Worm (Caenorhabditis elegans) whole organism, early embryonic: ENCODE data around the gene CD4.8.

Source experiments
- F13C5.2 ChIP-seq: sonication (generic microtip); optimal IDR thresholded peaks from 2 replicates; lab custom pipeline; 2017; ENCODE audit warnings: mild to moderate bottlenecking, missing genetic modification characterization, inconsistent platforms, missing compliant biosample characterization
- ama-1 ChIP-seq: fragments of 150-350 bp; optimal IDR thresholded peaks from 2 replicates; lab custom pipeline; 2014
- ceh-36 ChIP-seq: sonication (generic microtip); optimal IDR thresholded peaks from 2 replicates; lab custom pipeline; 2016; ENCODE audit warnings: missing genetic modification characterization, inconsistent platforms, missing compliant biosample characterization
- ets-7 ChIP-seq: sonication (generic microtip); optimal IDR thresholded peaks from 2 replicates; lab custom pipeline; 2016; ENCODE audit warnings: missing genotype, missing genetic modification characterization, missing compliant biosample characterization
- flt-1 ChIP-seq: fragments of 200-800 bp; sonication (Bioruptor generic); IDR thresholded peaks from 2 replicates; pipeline ENCODE4 v1.3.6; 2022; ENCODE audit warnings: missing genetic modification characterization, missing compliant biosample characterization
- hmbx-1 ChIP-seq: sonication (generic microtip); optimal IDR thresholded peaks from 2 replicates; lab custom pipeline; 2016; ENCODE audit warnings: mild to moderate bottlenecking, missing genetic modification characterization, missing compliant biosample characterization
- hmg-4 ChIP-seq: fragments of 200-800 bp; sonication (Bioruptor generic); optimal IDR thresholded peaks from 2 replicates; lab custom pipeline; 2018; ENCODE audit warnings: mild to moderate bottlenecking, missing genetic modification characterization, missing compliant biosample characterization
- hnd-1 ChIP-seq: sonication (generic microtip); optimal IDR thresholded peaks from 2 replicates; lab custom pipeline; 2016; ENCODE audit warnings: missing genetic modification characterization, missing compliant biosample characterization
- pes-1 ChIP-seq: fragments of 200-800 bp; sonication (Bioruptor generic); IDR thresholded peaks from 2 replicates; pipeline ENCODE4 v1.3.6; 2022; ENCODE audit warnings: missing genetic modification reagents, missing genetic modification characterization, missing compliant biosample characterization
- scrt-1 ChIP-seq: fragments of 200-800 bp; sonication (Bioruptor generic); IDR thresholded peaks from 2 replicates; pipeline ENCODE4 v1.3.6; 2022; ENCODE audit warnings: missing genetic modification characterization, missing compliant biosample characterization
- sea-1 ChIP-seq: fragments of 200-800 bp; sonication (Bioruptor generic); conservative IDR thresholded peaks from 2 replicates; pipeline ENCODE4 v1.3.6; 2022; ENCODE audit warnings: missing genetic modification characterization, missing compliant biosample characterization
- tbx-37 ChIP-seq: fragments of 200-800 bp; sonication (Bioruptor generic); conservative IDR thresholded peaks from 2 replicates; pipeline ENCODE4 v1.3.6; 2022; ENCODE audit warnings: missing genetic modification reagents, missing genetic modification characterization, missing compliant biosample characterization

ce11 chrV:5644171-5644570, 43.0 kb upstream of the CD4.8 start, which contains the start of gene srx-117:
- TF ChIP-seq sea-1 (GFP tag; lab: Robert Waterston, UW) (no peak), pes-1 (GFP tag; lab: Robert Waterston, UW) (no peak), F13C5.2 (no peak), ama-1 (lab: Kevin White, UChicago) (no peak), ceh-36 (tag; lab: Kevin White, UChicago) (no peak), hmg-4 (no peak), hnd-1 (no peak), flt-1 (GFP tag; lab: Robert Waterston, UW) (no peak), hmbx-1 (tag; lab: Kevin White, UChicago) (no peak), tbx-37 (GFP tag; lab: Robert Waterston, UW) (no peak), scrt-1 (GFP tag; lab: Robert Waterston, UW) (no peak), ets-7 (no peak)
